Fruit fly (Drosophila melanogaster): ENCODE data around the gene CG33111.

The CG33111 gene

DNA sequence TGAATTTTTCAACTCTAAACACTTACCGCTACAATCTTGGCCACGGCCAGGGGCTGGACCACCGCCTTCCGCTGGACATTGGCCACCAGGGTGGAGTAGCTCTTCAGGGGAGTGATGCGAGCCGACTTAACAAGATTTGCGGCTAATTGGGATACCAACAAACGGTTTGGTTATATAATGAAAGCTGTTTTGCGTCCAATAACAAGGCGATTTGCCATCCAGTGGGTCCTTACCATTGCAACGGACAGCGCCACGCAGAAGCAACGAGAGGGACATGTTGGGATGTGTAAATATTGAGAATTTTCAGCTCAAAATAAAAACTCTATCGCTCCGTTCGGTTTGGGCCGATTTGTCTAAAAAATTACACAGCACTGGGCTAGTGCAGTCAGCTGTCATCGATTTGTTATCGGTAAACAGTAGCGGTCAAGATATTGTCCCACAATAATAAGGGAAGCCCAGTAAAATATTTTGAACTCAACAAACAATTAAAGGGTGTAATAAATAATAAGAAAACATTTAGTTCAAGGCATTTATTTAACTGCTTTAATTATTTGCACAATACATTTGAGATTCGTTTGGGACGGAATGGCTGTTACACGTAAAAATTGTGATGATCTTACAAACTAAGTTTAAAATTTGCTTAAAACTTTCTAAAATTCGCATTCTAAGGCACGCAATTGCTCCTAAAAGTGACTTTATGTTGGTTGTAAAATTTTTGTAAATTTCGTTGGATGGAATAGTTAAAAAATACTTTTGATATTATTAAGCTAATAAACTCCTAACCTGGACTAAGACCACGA is 58.6 kb downstream of the CG33111 start, which contains the start of gene SdhD:
Gene SdhD, minus strand, starts transcription at position 382 of the 800 bp plus-strand sequence.
- TF ChIP-seq Hr83 (GFP tag; optimal IDR thresholded peaks at IDR 0.05; ENCODE audit: poor library complexity, severe bottlenecking) (peak; percentile 84), Jra (GFP tag; optimal IDR thresholded peaks at IDR 0.05) (peak; percentile 57), fru (GFP tag; optimal IDR thresholded peaks at IDR 0.05) (peak; percentile 15), CrebA (GFP tag; optimal IDR thresholded peaks at IDR 0.05; ENCODE audit: borderline replicate concordance) (no peak), h (GFP tag; optimal IDR thresholded peaks at IDR 0.05) (peak; percentile 39), Myc (optimal IDR thresholded peaks at IDR 0.05) (peak; percentile 15), br (GFP tag; optimal IDR thresholded peaks at IDR 0.05) (peak; percentile 54), tai (GFP tag; optimal IDR thresholded peaks at IDR 0.05) (no peak), OdsH (GFP tag; optimal IDR thresholded peaks at IDR 0.05) (peak; percentile 48), ey (GFP tag; optimal IDR thresholded peaks at IDR 0.05) (peak; percentile 18), Hnf4 (GFP tag; optimal IDR thresholded peaks at IDR 0.05) (peak; percentile 72), usp (GFP tag; optimal IDR thresholded peaks at IDR 0.05) (no peak), rgr (GFP tag; optimal IDR thresholded peaks at IDR 0.05) (peak; percentile 52), Abd-B (GFP tag; optimal IDR thresholded peaks at IDR 0.05) (no peak), N (GFP tag; optimal IDR thresholded peaks at IDR 0.05) (no peak), Rel (GFP tag; optimal IDR thresholded peaks at IDR 0.05) (no peak), Rel (tag; optimal IDR thresholded peaks at IDR 0.05) (peak; percentile 88), Hr78 (GFP tag; optimal IDR thresholded peaks at IDR 0.05) (no peak), foxo (GFP tag; optimal IDR thresholded peaks at IDR 0.05) (peak in 1 of 2 experiments; percentile 50), dsf (GFP tag; optimal IDR thresholded peaks at IDR 0.05; ENCODE audit: borderline replicate concordance) (no peak), sv (GFP tag; optimal IDR thresholded peaks at IDR 0.05) (peak; percentile 21), Sp1 (GFP tag; optimal IDR thresholded peaks at IDR 0.05) (peak; percentile 31), CG32264 (GFP tag; optimal IDR thresholded peaks at IDR 0.05) (no peak)

- peak; percentile 97 for TF ChIP-seq Jra (GFP tag; optimal IDR thresholded peaks at IDR 0.05)
- TF ChIP-seq jim (GFP tag; optimal IDR thresholded peaks at IDR 0.05) = peak; percentile 68
- peak; percentile 96 for TF ChIP-seq CG9705 (GFP tag; optimal IDR thresholded peaks at IDR 0.05)
- TF ChIP-seq woc (GFP tag; optimal IDR thresholded peaks at IDR 0.05) = peak; percentile 94
- TF ChIP-seq sage (GFP tag; optimal IDR thresholded peaks at IDR 0.05) = peak; percentile 96
- peak; percentile 98 for TF ChIP-seq OdsH (GFP tag; optimal IDR thresholded peaks at IDR 0.05)
- TF ChIP-seq Dfd (GFP tag; optimal IDR thresholded peaks at IDR 0.05) = no peak
- TF ChIP-seq N (GFP tag; optimal IDR thresholded peaks at IDR 0.05) = no peak
- TF ChIP-seq brk (GFP tag; optimal IDR thresholded peaks at IDR 0.05) = no peak
- TF ChIP-seq Hnf4 (GFP tag; optimal IDR thresholded peaks at IDR 0.05) = peak; percentile 95
- no peak for TF ChIP-seq lola (GFP tag; optimal IDR thresholded peaks at IDR 0.05)
- TF ChIP-seq Sp1 (GFP tag; optimal IDR thresholded peaks at IDR 0.05) = peak; percentile 99
- TF ChIP-seq Vsx2 (GFP tag; optimal IDR thresholded peaks at IDR 0.05; ENCODE audit: partially characterized antibody) = no peak
- TF ChIP-seq Rel (GFP tag; optimal IDR thresholded peaks at IDR 0.05) = peak; percentile 81
- peak; percentile 89 for TF ChIP-seq Rel (tag; optimal IDR thresholded peaks at IDR 0.05)
- peak; percentile 93 for TF ChIP-seq dsf (GFP tag; optimal IDR thresholded peaks at IDR 0.05; ENCODE audit: borderline replicate concordance)
- TF ChIP-seq CrebA (GFP tag; optimal IDR thresholded peaks at IDR 0.05; ENCODE audit: borderline replicate concordance) = no peak
- peak; percentile 90 for TF ChIP-seq CG32264 (GFP tag; optimal IDR thresholded peaks at IDR 0.05)
- peak; percentile 95 for TF ChIP-seq GATAd (GFP tag; optimal IDR thresholded peaks at IDR 0.05)
- TF ChIP-seq HLH106 (tag; optimal IDR thresholded peaks at IDR 0.05) = peak; percentile 99
- TF ChIP-seq dmrt93B (GFP tag; optimal IDR thresholded peaks at IDR 0.05) = peak; percentile 99
- peak; percentile 99 for TF ChIP-seq h (GFP tag; optimal IDR thresholded peaks at IDR 0.05)
- peak; percentile 99 for TF ChIP-seq fru (GFP tag; optimal IDR thresholded peaks at IDR 0.05)
- peak; percentile 99 for TF ChIP-seq sv (GFP tag; optimal IDR thresholded peaks at IDR 0.05)
- TF ChIP-seq foxo (GFP tag; optimal IDR thresholded peaks at IDR 0.05) = peak; percentile 92 to 99
- no peak for TF ChIP-seq pan (optimal IDR thresholded peaks at IDR 0.05)
- peak; percentile 97 for TF ChIP-seq psq (GFP tag; optimal IDR thresholded peaks at IDR 0.05)
- no peak for TF ChIP-seq Abd-B (GFP tag; optimal IDR thresholded peaks at IDR 0.05)
- peak; percentile 98 for TF ChIP-seq rgr (GFP tag; optimal IDR thresholded peaks at IDR 0.05)
- peak; percentile 85 for TF ChIP-seq Mio (GFP tag; optimal IDR thresholded peaks at IDR 0.05)
- TF ChIP-seq Dif (GFP tag; optimal IDR thresholded peaks at IDR 0.05; ENCODE audit: partially characterized antibody) = peak; percentile 1
- TF ChIP-seq tai (GFP tag; optimal IDR thresholded peaks at IDR 0.05) = no peak
- peak; percentile 85 for TF ChIP-seq Hr83 (GFP tag; optimal IDR thresholded peaks at IDR 0.05; ENCODE audit: poor library complexity, severe bottlenecking)
- TF ChIP-seq usp (GFP tag; optimal IDR thresholded peaks at IDR 0.05) = no peak
- peak; percentile 97 for TF ChIP-seq ey (GFP tag; optimal IDR thresholded peaks at IDR 0.05)
- no peak for TF ChIP-seq Hr78 (GFP tag; optimal IDR thresholded peaks at IDR 0.05)
- TF ChIP-seq dl (GFP tag; optimal IDR thresholded peaks at IDR 0.05; ENCODE audit: insufficient read depth in 1 of 2, partially characterized antibody in 2 of 2) = no peak
- TF ChIP-seq Myc (optimal IDR thresholded peaks at IDR 0.05) = no peak
- TF ChIP-seq br (GFP tag; optimal IDR thresholded peaks at IDR 0.05) = peak; percentile 98
These were observed 61.0 kb downstream of the CG33111 start, which contains the start of the genes PTPMT1 and Hrd3 for dm6 chr3R:23757912-23758607. TSS of gene PTPMT1 (plus strand) at chr3R:23758339. TSS of gene Hrd3 (minus strand) at chr3R:23758557.

Measured in whole organism, wandering third instar larva.